Worm (Caenorhabditis elegans) whole organism, midembryonic: ENCODE results near the gene C42D8.1.

ENCODE experiments used
- T22C8.4 ChIP-seq: fragments of 200-800 bp; sonication (Bioruptor generic); IDR thresholded peaks from 2 replicates; pipeline ENCODE4 v1.3.6; 2022; ENCODE audit warnings: missing genetic modification characterization, missing compliant biosample characterization
- cog-1 ChIP-seq: sonication (generic microtip); optimal IDR thresholded peaks from 2 replicates; lab custom pipeline; 2016; ENCODE audit warnings: missing genetic modification characterization, missing compliant biosample characterization
- flt-1 ChIP-seq: fragments of 200-800 bp; sonication (Bioruptor generic); IDR thresholded peaks from 2 replicates; pipeline ENCODE4 v1.3.6; 2022; ENCODE audit warnings: missing genetic modification characterization, missing compliant biosample characterization
- med-1 ChIP-seq: sonication (generic microtip); optimal IDR thresholded peaks from 2 replicates; lab custom pipeline; 2017; ENCODE audit warnings: missing genetic modification characterization, mild to moderate bottlenecking, missing compliant biosample characterization, antibody characterized with exemption, missing genetic modification reagents; ENCODE audit not compliant: insufficient read depth
- ref-1 ChIP-seq: fragments of 200-800 bp; sonication (Bioruptor generic); conservative IDR thresholded peaks from 2 replicates; pipeline ENCODE4 v1.3.6; 2022; ENCODE audit warnings: missing genetic modification reagents, missing genetic modification characterization, missing compliant biosample characterization
- tab-1 ChIP-seq: fragments of 200-800 bp; sonication (Bioruptor generic); IDR thresholded peaks from 2 replicates; pipeline ENCODE4 v1.3.6; 2022; ENCODE audit warnings: missing genetic modification characterization, missing compliant biosample characterization
- ztf-23 ChIP-seq: fragments of 200-800 bp; sonication (Bioruptor generic); IDR thresholded peaks from 2 replicates; pipeline ENCODE4 v1.3.6; 2022; ENCODE audit warnings: missing genetic modification reagents, missing genetic modification characterization, missing compliant biosample characterization
- ztf-29 ChIP-seq: fragments of 200-800 bp; sonication (Bioruptor generic); IDR thresholded peaks from 2 replicates; pipeline ENCODE4 v1.3.6; 2022; ENCODE audit warnings: missing genetic modification reagents, missing genetic modification characterization, missing compliant biosample characterization

ce11 chrX:5120196-5120595 is 10.9 kb downstream of the C42D8.1 start:
- TF ChIP-seq ztf-23 (GFP tag; lab: Robert Waterston, UW) = no peak
- no peak for TF ChIP-seq ref-1 (GFP tag; lab: Robert Waterston, UW)
- TF ChIP-seq flt-1 = no peak
- TF ChIP-seq med-1 (GFP tag; lab: Kevin White, UChicago) = no peak
- no peak for TF ChIP-seq T22C8.4
- no peak for TF ChIP-seq tab-1 (GFP tag; lab: Robert Waterston, UW)
- no peak for TF ChIP-seq cog-1
- TF ChIP-seq ztf-29 (GFP tag; lab: Robert Waterston, UW) = no peak
